Worm (Caenorhabditis elegans): ENCODE results near the gene egl-45.
A peak's percentile ranks its signal among the peaks of the same experiment; 100 is the strongest.

egl-45 gene

ce11 chrIII:7872776-7873175 is 44.4 kb upstream of the egl-45 start:
- TF ChIP-seq R02D3.7 (tag; optimal IDR thresholded peaks at IDR 0.05) (no peak), mml-1 (tag; optimal IDR thresholded peaks at IDR 0.05) (no peak), zag-1 (tag; optimal IDR thresholded peaks at IDR 0.05) (no peak), daf-12 (tag; optimal IDR thresholded peaks at IDR 0.05) (no peak), elt-3 (tag; optimal IDR thresholded peaks at IDR 0.05) (no peak)

ce11 chrIII:7866189-7866588 is 37.8 kb upstream of the egl-45 start, which contains the start of gene cup-4:
TSS of gene cup-4 (plus strand) at chrIII:7866489.
- no peak for TF ChIP-seq ZK546.5 (tag; optimal IDR thresholded peaks at IDR 0.05)
- no peak for TF ChIP-seq nhr-11 (tag; optimal IDR thresholded peaks at IDR 0.05)
- TF ChIP-seq nhr-23 (tag; optimal IDR thresholded peaks at IDR 0.05), result no peak
- TF ChIP-seq eor-1 (tag; optimal IDR thresholded peaks at IDR 0.05), result no peak
- TF ChIP-seq nhr-25 (tag; optimal IDR thresholded peaks at IDR 0.05), result no peak
- no peak for TF ChIP-seq ceh-28 (tag; optimal IDR thresholded peaks at IDR 0.05)
- no peak for TF ChIP-seq mml-1 (tag; optimal IDR thresholded peaks at IDR 0.05)
- no peak for TF ChIP-seq fkh-2 (tag; optimal IDR thresholded peaks at IDR 0.05)
- TF ChIP-seq sea-2 (GFP tag; optimal IDR thresholded peaks at IDR 0.05), result no peak
- TF ChIP-seq pqm-1 (tag; optimal IDR thresholded peaks at IDR 0.05), result no peak
- TF ChIP-seq egl-5 (tag; optimal IDR thresholded peaks at IDR 0.05), result no peak
- no peak for TF ChIP-seq ceh-16 (tag; optimal IDR thresholded peaks at IDR 0.05)
- TF ChIP-seq ceh-9 (tag; optimal IDR thresholded peaks at IDR 0.05), result no peak
- no peak for TF ChIP-seq unc-62 (GFP tag; optimal IDR thresholded peaks at IDR 0.05)
- no peak for TF ChIP-seq nhr-76 (tag; optimal IDR thresholded peaks at IDR 0.05)
- TF ChIP-seq mdl-1 (tag; optimal IDR thresholded peaks at IDR 0.05), result no peak
- no peak for TF ChIP-seq ceh-82 (tag; optimal IDR thresholded peaks at IDR 0.05)
- no peak for TF ChIP-seq unc-39 (tag; optimal IDR thresholded peaks at IDR 0.05)
- TF ChIP-seq R02D3.7 (tag; optimal IDR thresholded peaks at IDR 0.05), result no peak
- TF ChIP-seq elt-3 (tag; optimal IDR thresholded peaks at IDR 0.05), result no peak

- TF ChIP-seq elt-1 (tag; optimal IDR thresholded peaks at IDR 0.05) (no peak), ceh-16 (tag; optimal IDR thresholded peaks at IDR 0.05) (no peak), elt-3 (tag; optimal IDR thresholded peaks at IDR 0.05) (no peak), pha-4 (tag; optimal IDR thresholded peaks at IDR 0.05) (no peak), elt-2 (tag; optimal IDR thresholded peaks at IDR 0.05) (peak; percentile 57), nhr-43 (tag; optimal IDR thresholded peaks at IDR 0.05; ENCODE audit: poor library complexity, severe bottlenecking) (no peak), pqm-1 (tag; optimal IDR thresholded peaks at IDR 0.05) (peak; percentile 37), mml-1 (tag; optimal IDR thresholded peaks at IDR 0.05) (no peak), fkh-2 (tag; optimal IDR thresholded peaks at IDR 0.05) (no peak), jun-1 (tag; optimal IDR thresholded peaks at IDR 0.05) (no peak)
Measured at ce11 chrIII:7865238-7865761, 36.9 kb upstream of the egl-45 start, which contains the start of gene slc-17.3. TSS of gene slc-17.3 (minus strand) at chrIII:7865288.

- TF ChIP-seq mml-1 (tag; optimal IDR thresholded peaks at IDR 0.05) (no peak), fkh-2 (tag; optimal IDR thresholded peaks at IDR 0.05) (no peak), hmg-11 (tag; optimal IDR thresholded peaks at IDR 0.05) (peak; percentile 31), fkh-10 (GFP tag; optimal IDR thresholded peaks at IDR 0.05) (no peak), nfya-1 (tag; optimal IDR thresholded peaks at IDR 0.05; ENCODE audit: insufficient read depth) (peak; percentile 40)
Measured at ce11 chrIII:7861535-7862120, 33.2 kb upstream of the egl-45 start, which contains the start of gene snr-5. TSS of gene snr-5 (plus strand) at chrIII:7862070.

- no peak for TF ChIP-seq egl-5 (tag; optimal IDR thresholded peaks at IDR 0.05)
- peak; percentile 31 for TF ChIP-seq elt-2 (tag; optimal IDR thresholded peaks at IDR 0.05)
Measured at ce11 chrIII:7860885-7861284, 32.5 kb upstream of the egl-45 start, which contains the start of gene cuc-1. TSS of gene cuc-1 (minus strand) at chrIII:7860985.

- no peak for TF ChIP-seq fos-1 (tag; optimal IDR thresholded peaks at IDR 0.05)
- TF ChIP-seq nhr-25 (tag; optimal IDR thresholded peaks at IDR 0.05), result no peak
- TF ChIP-seq nhr-77 (tag; optimal IDR thresholded peaks at IDR 0.05), result no peak
- TF ChIP-seq sea-2 (GFP tag; optimal IDR thresholded peaks at IDR 0.05), result no peak
- no peak for TF ChIP-seq daf-12 (tag; optimal IDR thresholded peaks at IDR 0.05)
- TF ChIP-seq nhr-43 (tag; optimal IDR thresholded peaks at IDR 0.05; ENCODE audit: poor library complexity, severe bottlenecking), result no peak
- no peak for TF ChIP-seq fkh-10 (GFP tag; optimal IDR thresholded peaks at IDR 0.05)
- no peak for TF ChIP-seq mdl-1 (tag; optimal IDR thresholded peaks at IDR 0.05)
- TF ChIP-seq elt-2 (tag; optimal IDR thresholded peaks at IDR 0.05), result no peak
Measured at ce11 chrIII:7859313-7859712, 30.9 kb upstream of the egl-45 start, which contains the start of gene tomm-7. TSS of gene tomm-7 (plus strand) at chrIII:7859613.

Measured in whole organism, L3 larva.